Fruit fly (Drosophila melanogaster) whole organism, embryonic: ENCODE results near the gene CG15696.
A peak's percentile ranks its signal among the peaks of the same experiment; 100 is the strongest.

Experiments
- BtbVII ChIP-seq: fragments of 200-800 bp; sonication (Bioruptor generic); optimal IDR thresholded peaks from 3 replicates; lab custom pipeline; 2017; ENCODE audit warnings: missing biosample characterization, mild to moderate bottlenecking, missing genetic modification characterization
- CG1024 ChIP-seq: fragments of 200-800 bp; sonication (Bioruptor generic); IDR thresholded peaks from 2 replicates; pipeline ENCODE4 v1.3.6; 2022; ENCODE audit warnings: missing biosample characterization, missing genetic modification characterization
- CG12071 ChIP-seq: fragments of 200-800 bp; sonication (Bioruptor generic); optimal IDR thresholded peaks from 3 replicates; lab custom pipeline; 2018; ENCODE audit warnings: missing biosample characterization, mild to moderate bottlenecking, missing genetic modification characterization
- CG13287 ChIP-seq: fragments of 200-800 bp; sonication (Bioruptor generic); IDR thresholded peaks from 2 replicates; pipeline ENCODE4 v1.3.6; 2022; ENCODE audit warnings: missing biosample characterization, missing genetic modification characterization; ENCODE audit not compliant: partially characterized antibody
- CG14441 ChIP-seq: fragments of 200-800 bp; sonication (Bioruptor generic); IDR thresholded peaks from 2 replicates; pipeline ENCODE4 v1.3.6; 2022; ENCODE audit warnings: missing biosample characterization, missing genetic modification characterization
- CG15011 ChIP-seq: fragments of 200-800 bp; sonication (Bioruptor generic); optimal IDR thresholded peaks from 3 replicates; lab custom pipeline; 2018; ENCODE audit warnings: missing biosample characterization, mild to moderate bottlenecking, missing genetic modification characterization
- CG15696 ChIP-seq: fragments of 200-800 bp; sonication (Bioruptor generic); optimal IDR thresholded peaks from 2 replicates; lab custom pipeline; 2019; ENCODE audit warnings: missing biosample characterization, mild to moderate bottlenecking, missing genetic modification characterization, moderate library complexity
- CG17612 ChIP-seq: fragments of 200-800 bp; sonication (Bioruptor generic); IDR thresholded peaks from 2 replicates; pipeline ENCODE4 v1.3.6; 2022; ENCODE audit warnings: missing biosample characterization, missing genetic modification characterization
- CG17912 ChIP-seq: fragments of 200-800 bp; sonication (Bioruptor generic); optimal IDR thresholded peaks from 2 replicates; lab custom pipeline; 2018; ENCODE audit warnings: missing biosample characterization, mild to moderate bottlenecking, missing genetic modification characterization
- CG31224 ChIP-seq: fragments of 200-800 bp; sonication (Bioruptor generic); IDR thresholded peaks from 2 replicates; pipeline ENCODE4 v1.3.6; 2022; ENCODE audit warnings: missing biosample characterization, missing genetic modification characterization
- CG31365 ChIP-seq: fragments of 200-800 bp; sonication (Bioruptor generic); optimal IDR thresholded peaks from 2 replicates; lab custom pipeline; 2018; ENCODE audit warnings: missing biosample characterization, mild to moderate bottlenecking, missing genetic modification characterization
- CG33557 ChIP-seq: fragments of 200-800 bp; sonication (Bioruptor generic); optimal IDR thresholded peaks from 2 replicates; lab custom pipeline; 2019; ENCODE audit warnings: missing biosample characterization, mild to moderate bottlenecking, missing genetic modification characterization, moderate library complexity
- CG4424 ChIP-seq: fragments of 200-800 bp; sonication (Bioruptor generic); optimal IDR thresholded peaks from 3 replicates; lab custom pipeline; 2016; ENCODE audit warnings: missing biosample characterization, missing genetic modification characterization
- CG4707 ChIP-seq: fragments of 200-800 bp; sonication (Bioruptor generic); optimal IDR thresholded peaks from 2 replicates; lab custom pipeline; 2018; ENCODE audit warnings: missing biosample characterization, mild to moderate bottlenecking, missing genetic modification characterization, moderate library complexity
- CG7928 ChIP-seq: fragments of 200-800 bp; sonication (Bioruptor generic); optimal IDR thresholded peaks from 2 replicates; lab custom pipeline; 2017; ENCODE audit warnings: missing biosample characterization, mild to moderate bottlenecking, missing genetic modification characterization
- CG8765 ChIP-seq: fragments of 200-800 bp; sonication (Bioruptor generic); IDR thresholded peaks from 2 replicates; pipeline ENCODE4 v1.3.6; 2022; ENCODE audit warnings: missing biosample characterization, missing genetic modification characterization
- Dbx ChIP-seq: fragments of 200-800 bp; sonication (Bioruptor generic); IDR thresholded peaks from 3 replicates; pipeline ENCODE4 v1.3.6; 2022; ENCODE audit warnings: missing biosample characterization, missing genetic modification characterization
- HmgD ChIP-seq: fragments of 200-800 bp; sonication (Bioruptor generic); optimal IDR thresholded peaks from 3 replicates; lab custom pipeline; 2016; ENCODE audit warnings: missing biosample characterization, missing genetic modification characterization
- MESR4 ChIP-seq: fragments of 200-800 bp; sonication (Bioruptor generic); optimal IDR thresholded peaks from 2 replicates; lab custom pipeline; 2018; ENCODE audit warnings: missing biosample characterization, mild to moderate bottlenecking, missing genetic modification characterization, moderate library complexity
- Myb ChIP-seq: fragments of 200-800 bp; sonication (Bioruptor generic); optimal IDR thresholded peaks from 2 replicates; lab custom pipeline; 2016; ENCODE audit warnings: missing biosample characterization, missing genetic modification characterization
- NC2β ChIP-seq: fragments of 200-800 bp; sonication (Bioruptor generic); optimal IDR thresholded peaks from 2 replicates; lab custom pipeline; 2016; ENCODE audit warnings: missing biosample characterization, missing genetic modification characterization
- NFAT ChIP-seq: fragments of 200-800 bp; sonication (Bioruptor generic); IDR thresholded peaks from 2 replicates; pipeline ENCODE4 v1.3.6; 2022; ENCODE audit warnings: missing biosample characterization, missing genetic modification characterization
- Oli ChIP-seq: fragments of 200-800 bp; sonication (Bioruptor generic); optimal IDR thresholded peaks from 2 replicates; lab custom pipeline; 2018; ENCODE audit warnings: missing biosample characterization, mild to moderate bottlenecking, missing genetic modification characterization, moderate library complexity
- Opbp ChIP-seq: fragments of 200-800 bp; sonication (Bioruptor generic); IDR thresholded peaks from 3 replicates; pipeline ENCODE4 v1.3.6; 2022; ENCODE audit warnings: missing biosample characterization, missing genetic modification characterization; ENCODE audit not compliant: partially characterized antibody
- PHDP ChIP-seq: fragments of 200-800 bp; sonication (Bioruptor generic); optimal IDR thresholded peaks from 3 replicates; lab custom pipeline; 2018; ENCODE audit warnings: missing biosample characterization, mild to moderate bottlenecking, missing genetic modification characterization, moderate library complexity
- Ravus ChIP-seq: fragments of 200-800 bp; sonication (Bioruptor generic); IDR thresholded peaks from 2 replicates; pipeline ENCODE4 v1.3.6; 2022; ENCODE audit warnings: missing biosample characterization, missing genetic modification characterization
- Stat92E ChIP-seq, 3 experiments: fragments of >200 bp in 2 of 3; fragments of 200-800 bp in 1 of 3; sonication (Bioruptor generic) in 1 of 3; optimal IDR thresholded peaks; 2 replicates each; lab custom pipeline; 2017 to 2019; ENCODE audit warnings: missing biosample characterization in 3 of 3, missing genetic modification characterization in 3 of 3, mild to moderate bottlenecking in 1 of 3, moderate library complexity in 1 of 3
- Tbp ChIP-seq: fragments of >200 bp; optimal IDR thresholded peaks from 2 replicates; lab custom pipeline; 2018; ENCODE audit warnings: missing biosample characterization, missing genetic modification characterization
- YL-1 ChIP-seq: fragments of 200-800 bp; sonication (Bioruptor generic); optimal IDR thresholded peaks from 3 replicates; lab custom pipeline; 2017; ENCODE audit warnings: missing biosample characterization, mild to moderate bottlenecking, missing genetic modification characterization
- az2 ChIP-seq: fragments of 200-800 bp; sonication (Bioruptor generic); optimal IDR thresholded peaks from 3 replicates; lab custom pipeline; 2016; ENCODE audit warnings: missing biosample characterization, missing genetic modification characterization
- bcd ChIP-seq: fragments of 200-800 bp; sonication (Bioruptor generic); optimal IDR thresholded peaks from 2 replicates; lab custom pipeline; 2017; ENCODE audit warnings: missing biosample characterization, mild to moderate bottlenecking, missing genetic modification characterization
- dan ChIP-seq: fragments of 200-800 bp; sonication (Bioruptor generic); IDR thresholded peaks from 2 replicates; pipeline ENCODE4 v1.3.6; 2022; ENCODE audit warnings: missing biosample characterization, missing genetic modification characterization
- dm ChIP-seq: fragments of 200-800 bp; sonication (Bioruptor generic); optimal IDR thresholded peaks from 3 replicates; lab custom pipeline; 2016; ENCODE audit warnings: missing biosample characterization, missing genetic modification characterization
- en ChIP-seq: fragments of 200-800 bp; sonication (Bioruptor generic); optimal IDR thresholded peaks from 2 replicates; lab custom pipeline; 2016; ENCODE audit warnings: missing biosample characterization, missing genetic modification characterization
- exex ChIP-seq: fragments of 200-800 bp; sonication (Bioruptor generic); optimal IDR thresholded peaks from 4 replicates; lab custom pipeline; 2018; ENCODE audit warnings: missing biosample characterization, mild to moderate bottlenecking, missing genetic modification characterization, moderate library complexity
- hbn ChIP-seq: fragments of 200-800 bp; sonication (Bioruptor generic); IDR thresholded peaks from 2 replicates; pipeline ENCODE4 v1.3.6; 2022; ENCODE audit warnings: missing biosample characterization, missing genetic modification characterization; ENCODE audit not compliant: partially characterized antibody
- hth ChIP-seq: fragments of >200 bp; optimal IDR thresholded peaks from 2 replicates; lab custom pipeline; 2017; ENCODE audit warnings: inconsistent platforms
- ind ChIP-seq: fragments of 200-800 bp; sonication (Bioruptor generic); optimal IDR thresholded peaks from 3 replicates; lab custom pipeline; 2016; ENCODE audit warnings: missing biosample characterization, missing genetic modification characterization
- kni ChIP-seq: fragments of 200-800 bp; sonication (Bioruptor generic); optimal IDR thresholded peaks from 3 replicates; lab custom pipeline; 2017; ENCODE audit warnings: mild to moderate bottlenecking, missing biosample characterization, missing genetic modification reagents, missing genetic modification characterization
- lov ChIP-seq, 2 experiments: fragments of 200-800 bp in 1 of 2; fragments of >200 bp in 1 of 2; sonication (Bioruptor generic) in 1 of 2; IDR thresholded peaks in 1 of 2; optimal IDR thresholded peaks in 1 of 2; 2 replicates in 1 of 2; 3 replicates in 1 of 2; pipeline versions ENCODE4 v1.3.6 to Lab custom; 2017 to 2022; ENCODE audit warnings: missing biosample characterization in 1 of 2, missing genetic modification characterization in 1 of 2
- nau ChIP-seq: fragments of 200-800 bp; sonication (Bioruptor generic); optimal IDR thresholded peaks from 3 replicates; lab custom pipeline; 2017; ENCODE audit warnings: missing biosample characterization, mild to moderate bottlenecking, missing genetic modification characterization, missing genetic modification reagents
- slou ChIP-seq: fragments of 200-800 bp; sonication (Bioruptor generic); optimal IDR thresholded peaks from 3 replicates; lab custom pipeline; 2016; ENCODE audit warnings: missing biosample characterization, missing genetic modification characterization
- sob ChIP-seq: fragments of 200-800 bp; sonication (Bioruptor generic); IDR thresholded peaks from 2 replicates; pipeline ENCODE4 v1.3.6; 2022; ENCODE audit warnings: missing biosample characterization, missing genetic modification characterization
- twi ChIP-seq: fragments of 200-800 bp; optimal IDR thresholded peaks from 2 replicates; lab custom pipeline; 2019; ENCODE audit warnings: missing biosample characterization, mild to moderate bottlenecking, missing genetic modification characterization, moderate library complexity
- zfh1 ChIP-seq: fragments of 200-800 bp; sonication (Bioruptor generic); IDR thresholded peaks from 3 replicates; pipeline ENCODE4 v1.3.6; 2022; ENCODE audit warnings: missing biosample characterization, missing genetic modification characterization

Gene CG15696

DNA sequence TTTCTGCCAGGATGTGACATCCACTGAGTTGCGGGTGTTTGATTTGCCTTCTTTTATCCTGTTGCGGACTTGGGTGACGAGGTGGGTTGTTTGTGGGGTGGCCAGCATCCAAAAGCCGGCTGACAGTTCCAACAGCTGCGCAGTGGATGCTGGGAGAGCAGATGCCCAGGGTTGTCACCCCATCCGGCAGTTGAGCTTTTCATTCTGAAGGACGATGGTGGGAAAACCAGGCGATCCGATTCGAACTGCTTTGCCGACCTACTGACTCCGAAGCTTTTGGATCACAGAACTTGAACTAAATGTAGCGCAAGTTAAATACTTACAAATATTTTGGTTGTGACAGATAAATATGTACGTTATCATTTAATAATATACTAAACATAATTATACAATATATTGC lies 19.3 kb downstream of the CG15696 start, which contains the start of gene KaiR1D (continued):
- TF ChIP-seq bcd (GFP tag; lab: Kevin White, UChicago) (no peak), Tbp (GFP tag; lab: Kevin White, UChicago) (no peak), CG8765 (GFP tag; lab: Robert Waterston, UW) (no peak), Dbx (no peak), twi (tag; lab: Kevin White, UChicago) (no peak), CG13287 (GFP tag; lab: Robert Waterston, UW) (no peak), kni (GFP tag; lab: Kevin White, UChicago) (no peak), CG31365 (peak; percentile 70)

DNA sequence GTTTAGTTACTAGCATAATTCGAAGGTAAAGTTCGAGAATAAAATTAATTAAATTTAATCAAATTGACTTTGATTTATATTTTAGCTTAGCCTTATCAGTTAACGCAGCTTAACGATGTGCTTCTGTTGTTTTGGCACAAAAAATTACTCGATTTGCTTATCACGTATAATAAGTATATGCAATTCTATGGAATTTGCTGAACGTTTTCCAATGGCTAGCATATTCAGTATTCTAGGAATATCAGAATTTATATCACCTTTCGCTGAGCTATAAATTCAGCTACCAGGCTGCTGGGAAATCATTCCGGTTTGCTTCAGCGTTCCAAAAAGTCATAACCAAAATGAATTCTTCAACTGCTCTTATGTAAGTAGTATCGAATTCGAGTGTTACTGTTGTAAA lies 23.9 kb downstream of the CG15696 start, which contains the start of gene TotA:
TotA (plus strand) TSS at position 301 of the 400 bp plus-strand sequence.
- TF ChIP-seq CG17612 (GFP tag; lab: Robert Waterston, UW), result no peak
- TF ChIP-seq Stat92E (GFP tag; optimal IDR thresholded peaks at IDR 0.05; lab: Kevin White, UChicago), result no peak
- TF ChIP-seq dan (GFP tag; lab: Robert Waterston, UW), result no peak
- no peak for TF ChIP-seq Oli (tag; lab: Kevin White, UChicago)
- no peak for TF ChIP-seq az2 (GFP tag; lab: Kevin White, UChicago)
- no peak for TF ChIP-seq nau (GFP tag; lab: Kevin White, UChicago)
- TF ChIP-seq CG15696 (tag; lab: Kevin White, UChicago), result no peak
- TF ChIP-seq CG15011 (GFP tag; lab: Kevin White, UChicago), result no peak
- TF ChIP-seq HmgD, result no peak
- TF ChIP-seq CG17912, result no peak
- TF ChIP-seq YL-1 (GFP tag; lab: Kevin White, UChicago), result no peak
- TF ChIP-seq CG31224, result no peak
- TF ChIP-seq CG7928 (GFP tag; lab: Kevin White, UChicago), result no peak
- TF ChIP-seq hbn (GFP tag; lab: Robert Waterston, UW), result no peak
- no peak for TF ChIP-seq en (GFP tag; lab: Kevin White, UChicago)
- no peak for TF ChIP-seq exex (tag; lab: Kevin White, UChicago)
- TF ChIP-seq, all 482 proteins: peak for 0

DNA sequence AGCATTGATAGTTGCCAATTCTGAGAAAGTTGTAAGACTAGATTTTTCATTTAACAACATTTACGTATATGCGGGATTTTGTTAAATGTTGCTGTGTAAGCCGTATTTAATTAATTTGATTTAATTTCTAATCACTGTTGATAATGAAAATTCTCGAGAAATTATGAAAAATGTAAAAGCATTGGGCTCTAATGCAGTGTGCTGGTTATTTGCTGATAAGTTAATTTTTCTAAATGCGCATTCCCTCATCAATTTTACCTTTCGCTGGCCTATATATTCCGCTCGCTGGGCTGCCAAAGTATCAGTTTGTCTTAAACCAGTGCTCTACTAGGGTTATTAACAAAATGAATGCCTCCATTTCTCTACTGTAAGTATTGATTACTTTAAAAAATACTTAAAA lies 25.8 kb downstream of the CG15696 start, which contains the start of gene TotC:
TotC (plus strand) TSS at position 301 of the 400 bp plus-strand sequence.
- TF ChIP-seq CG4707 (GFP tag; lab: Kevin White, UChicago) (no peak), Opbp (no peak), Myb (GFP tag; lab: Kevin White, UChicago) (no peak)

DNA sequence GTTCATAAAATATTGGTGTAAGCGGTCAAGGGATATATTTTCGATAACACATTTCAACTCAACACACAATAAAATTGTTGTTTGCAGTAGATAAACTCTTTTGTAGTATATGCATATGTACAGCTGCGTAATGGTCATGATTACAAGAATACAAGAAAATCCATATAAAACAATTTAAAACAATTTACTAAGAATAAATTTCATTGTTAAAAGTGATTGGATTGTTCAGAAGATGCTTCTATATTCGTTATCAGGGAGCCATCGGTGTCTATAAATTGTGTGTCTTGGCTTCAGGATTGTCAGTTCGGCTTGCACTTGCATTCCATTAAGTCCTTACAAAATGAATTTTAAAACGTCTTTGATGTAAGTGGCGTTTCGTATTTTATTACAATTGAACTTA lies 26.8 kb downstream of the CG15696 start, which contains the start of gene TotB:
TotB (plus strand) TSS at position 301 of the 400 bp plus-strand sequence.
- TF ChIP-seq NFAT (GFP tag; lab: Robert Waterston, UW) (no peak), CG14441 (GFP tag; lab: Robert Waterston, UW) (no peak), ind (GFP tag; lab: Kevin White, UChicago) (no peak), lov (optimal IDR thresholded peaks at IDR 0.05; lab: Kevin White, UChicago) (no peak), lov (GFP tag; IDR thresholded peaks at IDR 0.05; lab: Robert Waterston, UW) (no peak), CG12071 (GFP tag; lab: Kevin White, UChicago) (no peak), CG1024 (no peak), Ravus (GFP tag; lab: Robert Waterston, UW) (no peak), sob (GFP tag; lab: Robert Waterston, UW) (no peak), CG33557 (GFP tag; lab: Kevin White, UChicago) (no peak), NC2β (no peak), hth (no peak), CG4424 (no peak), dm (no peak), bcd (GFP tag; lab: Kevin White, UChicago) (no peak), slou (GFP tag; lab: Kevin White, UChicago) (no peak), BtbVII (no peak), MESR4 (GFP tag; lab: Kevin White, UChicago) (no peak), Dbx (no peak), zfh1 (no peak), PHDP (tag; lab: Kevin White, UChicago) (no peak)
